Worm (Caenorhabditis elegans) whole organism, L2 larva: ENCODE data around the gene fbxc-17.
"Not testable (repeated sequence)": the region's sequence is repeated elsewhere in the genome, so short reads cannot be mapped to it uniquely, and the experiment has no call there.

Source experiments
- Y55F3AM.14 ChIP-seq: fragments of 200-800 bp; sonication (Bioruptor generic); optimal IDR thresholded peaks from 2 replicates; lab custom pipeline; 2018; ENCODE audit warnings: mild to moderate bottlenecking, missing genetic modification characterization, missing compliant biosample characterization
- aly-2 ChIP-seq: fragments of 150-350 bp; optimal IDR thresholded peaks from 2 replicates; lab custom pipeline; 2014; ENCODE audit warnings: missing biosample characterization, missing genetic modification characterization
- blmp-1 ChIP-seq: sonication (generic microtip); optimal IDR thresholded peaks from 2 replicates; lab custom pipeline; 2017; ENCODE audit warnings: missing genetic modification characterization, mild to moderate bottlenecking, missing compliant biosample characterization, antibody characterized with exemption, moderate library complexity; ENCODE audit not compliant: insufficient read depth
- crh-2 ChIP-seq: sonication (generic microtip); optimal IDR thresholded peaks from 2 replicates; lab custom pipeline; 2017; ENCODE audit warnings: missing biosample characterization, missing genetic modification characterization
- lin-13 ChIP-seq: fragments of 150-350 bp; optimal IDR thresholded peaks from 2 replicates; lab custom pipeline; 2014; ENCODE audit warnings: missing biosample characterization, missing genetic modification reagents, missing genetic modification characterization
- mdl-1 ChIP-seq, 2 experiments: fragments of 150-350 bp in 1 of 2; sonication (generic microtip) in 1 of 2; optimal IDR thresholded peaks; 2 replicates each; lab custom pipeline; 2017; ENCODE audit warnings: missing biosample characterization in 2 of 2, missing genetic modification characterization in 2 of 2
- nhr-129 ChIP-seq: fragments of 150-350 bp; optimal IDR thresholded peaks from 2 replicates; lab custom pipeline; 2014; ENCODE audit warnings: missing biosample characterization, missing genetic modification characterization
- nhr-237 ChIP-seq: fragments of 150-350 bp; optimal IDR thresholded peaks from 2 replicates; lab custom pipeline; 2014; ENCODE audit warnings: missing biosample characterization, missing genetic modification characterization
- nhr-77 ChIP-seq: fragments of 150-350 bp; optimal IDR thresholded peaks from 2 replicates; lab custom pipeline; 2014; ENCODE audit warnings: missing biosample characterization, missing genetic modification characterization
- skn-1 ChIP-seq: sonication (generic microtip); optimal IDR thresholded peaks from 2 replicates; lab custom pipeline; 2017; ENCODE audit warnings: missing biosample characterization, missing genetic modification characterization
- snpc-4 ChIP-seq: fragments of 150-350 bp; optimal IDR thresholded peaks from 2 replicates; lab custom pipeline; 2014; ENCODE audit warnings: missing biosample characterization, missing genetic modification characterization
- unc-62 ChIP-seq: fragments of 150-350 bp; optimal IDR thresholded peaks from 2 replicates; lab custom pipeline; 2014; ENCODE audit warnings: missing biosample characterization, missing genetic modification reagents, missing genetic modification characterization

- not testable (repeated sequence) for TF ChIP-seq nhr-129; skn-1 (tag; lab: Kevin White, UChicago); aly-2; blmp-1 (tag; lab: Kevin White, UChicago); snpc-4; lin-13; nhr-237 (tag; lab: Kevin White, UChicago); unc-62 (GFP tag; lab: Kevin White, UChicago); crh-2 (tag; lab: Kevin White, UChicago); Y55F3AM.14; nhr-77 (tag; lab: Kevin White, UChicago); mdl-1 (tag; optimal IDR thresholded peaks at IDR 0.05; lab: Kevin White, UChicago)
These were observed 45.6 kb upstream of the fbxc-17 start, which contains the start of gene btb-11 for ce11 chrII:1024684-1025083.
